Fruit fly (Drosophila melanogaster) whole organism, embryonic: Measurements from ENCODE around the gene MED14.
A peak's percentile ranks its signal among the peaks of the same experiment; 100 is the strongest.

ENCODE experiments used
- Adf1 ChIP-seq: fragments of 200-800 bp; sonication (Bioruptor generic); IDR thresholded peaks from 2 replicates; pipeline ENCODE4 v1.3.6; 2022; ENCODE audit warnings: missing biosample characterization, missing genetic modification characterization
- Aef1 ChIP-seq: fragments of 200-800 bp; sonication (Bioruptor generic); IDR thresholded peaks from 3 replicates; pipeline ENCODE4 v1.3.6; 2022; ENCODE audit warnings: missing biosample characterization, missing genetic modification characterization
- B-H1 ChIP-seq: fragments of 200-800 bp; sonication (Bioruptor generic); IDR thresholded peaks from 3 replicates; pipeline ENCODE4 v1.3.6; 2022; ENCODE audit warnings: missing biosample characterization, missing genetic modification characterization
- BtbVII ChIP-seq: fragments of 200-800 bp; sonication (Bioruptor generic); optimal IDR thresholded peaks from 3 replicates; lab custom pipeline; 2017; ENCODE audit warnings: missing biosample characterization, mild to moderate bottlenecking, missing genetic modification characterization
- CG10321 ChIP-seq: fragments of 200-800 bp; sonication (Bioruptor generic); IDR thresholded peaks from 2 replicates; pipeline ENCODE4 v1.3.6; 2022; ENCODE audit warnings: missing biosample characterization, missing genetic modification characterization
- CG10431 ChIP-seq: fragments of 200-800 bp; sonication (Bioruptor generic); optimal IDR thresholded peaks from 3 replicates; lab custom pipeline; 2018; ENCODE audit warnings: missing biosample characterization, mild to moderate bottlenecking, missing genetic modification characterization
- CG10543 ChIP-seq: fragments of 200-800 bp; sonication (Bioruptor generic); optimal IDR thresholded peaks from 3 replicates; lab custom pipeline; 2017; ENCODE audit warnings: missing biosample characterization, mild to moderate bottlenecking, missing genetic modification characterization, moderate library complexity
- CG10959 ChIP-seq: fragments of 200-800 bp; sonication (Bioruptor generic); IDR thresholded peaks from 2 replicates; pipeline ENCODE4 v1.3.6; 2022; ENCODE audit warnings: missing biosample characterization, missing genetic modification characterization
- CG11093 ChIP-seq: fragments of 200-800 bp; sonication (Bioruptor generic); IDR thresholded peaks from 3 replicates; pipeline ENCODE4 v1.3.6; 2022; ENCODE audit warnings: missing biosample characterization, missing genetic modification characterization
- CG11456 ChIP-seq: fragments of 200-800 bp; sonication (Bioruptor generic); IDR thresholded peaks from 3 replicates; pipeline ENCODE4 v1.3.6; 2022; ENCODE audit warnings: missing biosample characterization, missing genetic modification characterization
- CG11696 ChIP-seq: fragments of 200-800 bp; sonication (Bioruptor generic); IDR thresholded peaks from 2 replicates; pipeline ENCODE4 v1.3.6; 2022; ENCODE audit warnings: missing biosample characterization, missing genetic modification characterization
- CG12104 ChIP-seq: fragments of 200-800 bp; sonication (Bioruptor generic); optimal IDR thresholded peaks from 3 replicates; lab custom pipeline; 2016; ENCODE audit warnings: missing biosample characterization, missing genetic modification characterization
- CG12391 ChIP-seq: fragments of 200-800 bp; sonication (Bioruptor generic); optimal IDR thresholded peaks from 3 replicates; lab custom pipeline; 2018; ENCODE audit warnings: missing biosample characterization, mild to moderate bottlenecking, missing genetic modification characterization, moderate library complexity
- CG12659 ChIP-seq: fragments of 200-800 bp; sonication (Bioruptor generic); optimal IDR thresholded peaks from 3 replicates; lab custom pipeline; 2017; ENCODE audit warnings: mild to moderate bottlenecking, missing biosample characterization, missing genetic modification reagents, missing genetic modification characterization
- CG13775 ChIP-seq: fragments of 200-800 bp; sonication (Bioruptor generic); optimal IDR thresholded peaks from 3 replicates; lab custom pipeline; 2017; ENCODE audit warnings: missing biosample characterization, mild to moderate bottlenecking, missing genetic modification characterization
- CG14014 ChIP-seq: fragments of 200-800 bp; sonication (Bioruptor generic); IDR thresholded peaks from 2 replicates; pipeline ENCODE4 v1.3.6; 2022; ENCODE audit warnings: missing biosample characterization, missing genetic modification characterization
- CG14667 ChIP-seq: fragments of 200-800 bp; sonication (Bioruptor generic); IDR thresholded peaks from 2 replicates; pipeline ENCODE4 v1.3.6; 2022; ENCODE audit warnings: missing biosample characterization, missing genetic modification characterization
- CG17912 ChIP-seq: fragments of 200-800 bp; sonication (Bioruptor generic); optimal IDR thresholded peaks from 2 replicates; lab custom pipeline; 2018; ENCODE audit warnings: missing biosample characterization, mild to moderate bottlenecking, missing genetic modification characterization
- CG18011 ChIP-seq: fragments of 200-800 bp; sonication (Bioruptor generic); optimal IDR thresholded peaks from 2 replicates; lab custom pipeline; 2017; ENCODE audit warnings: missing biosample characterization, missing genetic modification characterization, mild to moderate bottlenecking, moderate library complexity, missing genotype
- CG1832 ChIP-seq: fragments of 200-800 bp; sonication (Bioruptor generic); optimal IDR thresholded peaks from 2 replicates; lab custom pipeline; 2017; ENCODE audit warnings: missing biosample characterization, mild to moderate bottlenecking, missing genetic modification characterization, inconsistent platforms
- CG18476 ChIP-seq: fragments of 200-800 bp; sonication (Bioruptor generic); optimal IDR thresholded peaks from 2 replicates; lab custom pipeline; 2016; ENCODE audit warnings: missing biosample characterization, mild to moderate bottlenecking, missing genetic modification characterization
- CG2889 ChIP-seq: fragments of 200-800 bp; sonication (Bioruptor generic); IDR thresholded peaks from 3 replicates; pipeline ENCODE4 v1.3.6; 2022; ENCODE audit warnings: missing biosample characterization, missing genetic modification characterization
- CG30403 ChIP-seq: fragments of 200-800 bp; sonication (Bioruptor generic); optimal IDR thresholded peaks from 3 replicates; lab custom pipeline; 2016; ENCODE audit warnings: missing biosample characterization, missing genetic modification characterization
- CG31224 ChIP-seq: fragments of 200-800 bp; sonication (Bioruptor generic); IDR thresholded peaks from 2 replicates; pipeline ENCODE4 v1.3.6; 2022; ENCODE audit warnings: missing biosample characterization, missing genetic modification characterization
- CG4617 ChIP-seq: fragments of 200-800 bp; sonication (Bioruptor generic); optimal IDR thresholded peaks from 3 replicates; lab custom pipeline; 2016; ENCODE audit warnings: missing biosample characterization, missing genetic modification characterization, borderline replicate concordance
- CG9215 ChIP-seq: fragments of 200-800 bp; sonication (Bioruptor generic); IDR thresholded peaks from 2 replicates; pipeline ENCODE4 v1.3.6; 2022; ENCODE audit warnings: missing biosample characterization, missing genetic modification characterization
- CG9609 ChIP-seq: fragments of 200-800 bp; sonication (Bioruptor generic); optimal IDR thresholded peaks from 3 replicates; lab custom pipeline; 2016; ENCODE audit warnings: missing biosample characterization, missing genetic modification characterization
- CG9797 ChIP-seq: fragments of 200-800 bp; sonication (Bioruptor generic); optimal IDR thresholded peaks from 3 replicates; lab custom pipeline; 2018; ENCODE audit warnings: missing biosample characterization, mild to moderate bottlenecking, missing genetic modification characterization
- CrebB ChIP-seq: fragments of 200-800 bp; sonication (Bioruptor generic); optimal IDR thresholded peaks from 3 replicates; lab custom pipeline; 2018; ENCODE audit warnings: missing biosample characterization, mild to moderate bottlenecking, missing genetic modification characterization
- D19B ChIP-seq: fragments of 200-800 bp; sonication (Bioruptor generic); optimal IDR thresholded peaks from 2 replicates; lab custom pipeline; 2017; ENCODE audit warnings: missing biosample characterization, mild to moderate bottlenecking, missing genetic modification characterization
- GATAe ChIP-seq: fragments of 200-800 bp; sonication (Bioruptor generic); conservative IDR thresholded peaks from 2 replicates; pipeline ENCODE4 v1.3.6; 2022; ENCODE audit warnings: missing biosample characterization, missing genetic modification characterization
- H2.0 ChIP-seq: fragments of 200-800 bp; sonication (Bioruptor generic); IDR thresholded peaks from 2 replicates; pipeline ENCODE4 v1.3.6; 2022; ENCODE audit warnings: missing biosample characterization, missing genetic modification characterization
- Lhr ChIP-seq: fragments of 200-800 bp; sonication (Bioruptor generic); optimal IDR thresholded peaks from 3 replicates; lab custom pipeline; 2017; ENCODE audit warnings: mild to moderate bottlenecking, missing biosample characterization, missing genetic modification reagents, missing genetic modification characterization
- Neu2 ChIP-seq: fragments of 200-800 bp; sonication (Bioruptor generic); optimal IDR thresholded peaks from 3 replicates; lab custom pipeline; 2016; ENCODE audit warnings: missing biosample characterization, missing genetic modification characterization, borderline replicate concordance
- Nf-YA ChIP-seq: fragments of 200-800 bp; sonication (Bioruptor generic); IDR thresholded peaks from 2 replicates; pipeline ENCODE4 v1.3.6; 2022; ENCODE audit warnings: missing biosample characterization, missing genetic modification characterization
- Ptx1 ChIP-seq: fragments of 200-800 bp; sonication (Bioruptor generic); IDR thresholded peaks from 2 replicates; pipeline ENCODE4 v1.3.6; 2022; ENCODE audit warnings: missing biosample characterization, missing genetic modification characterization
- Sry-δ ChIP-seq: fragments of 200-800 bp; sonication (Bioruptor generic); optimal IDR thresholded peaks from 2 replicates; lab custom pipeline; 2016; ENCODE audit warnings: missing biosample characterization, missing genetic modification characterization
- Ssrp ChIP-seq: fragments of 200-800 bp; sonication (Bioruptor generic); optimal IDR thresholded peaks from 2 replicates; lab custom pipeline; 2018; ENCODE audit warnings: missing biosample characterization, mild to moderate bottlenecking, missing genetic modification characterization, moderate library complexity
- amos ChIP-seq: fragments of 200-800 bp; sonication (Bioruptor generic); IDR thresholded peaks from 2 replicates; pipeline ENCODE4 v1.3.6; 2022; ENCODE audit warnings: missing biosample characterization, missing genetic modification characterization; ENCODE audit not compliant: partially characterized antibody
- ap ChIP-seq: fragments of 200-800 bp; sonication (Bioruptor generic); IDR thresholded peaks from 2 replicates; pipeline ENCODE4 v1.3.6; 2022; ENCODE audit warnings: missing biosample characterization, missing genetic modification characterization
- br ChIP-seq: fragments of >200 bp; optimal IDR thresholded peaks from 2 replicates; lab custom pipeline; 2017
- crol ChIP-seq: fragments of 200-800 bp; sonication (Bioruptor generic); IDR thresholded peaks from 2 replicates; pipeline ENCODE4 v1.3.6; 2022; ENCODE audit warnings: missing biosample characterization, missing genetic modification characterization
- da ChIP-seq: fragments of 200-800 bp; sonication (Bioruptor generic); optimal IDR thresholded peaks from 2 replicates; lab custom pipeline; 2016; ENCODE audit warnings: missing biosample characterization, missing genetic modification characterization
- dimm ChIP-seq: fragments of 200-800 bp; sonication (Bioruptor generic); IDR thresholded peaks from 2 replicates; pipeline ENCODE4 v1.3.6; 2022; ENCODE audit warnings: missing biosample characterization, missing genetic modification characterization
- gfzf ChIP-seq: fragments of 200-800 bp; sonication (Bioruptor generic); optimal IDR thresholded peaks from 2 replicates; lab custom pipeline; 2016; ENCODE audit warnings: missing biosample characterization, mild to moderate bottlenecking, missing genetic modification characterization, moderate library complexity
- gt ChIP-seq: fragments of 200-800 bp; sonication (Bioruptor generic); IDR thresholded peaks from 2 replicates; pipeline ENCODE4 v1.3.6; 2022; ENCODE audit warnings: missing biosample characterization, missing genetic modification characterization
- pfk ChIP-seq: fragments of 200-800 bp; sonication (Bioruptor generic); optimal IDR thresholded peaks from 2 replicates; lab custom pipeline; 2018; ENCODE audit warnings: missing biosample characterization, mild to moderate bottlenecking, missing genetic modification characterization, moderate library complexity
- phol ChIP-seq: fragments of 200-800 bp; sonication (Bioruptor generic); optimal IDR thresholded peaks from 3 replicates; lab custom pipeline; 2018; ENCODE audit warnings: missing biosample characterization, mild to moderate bottlenecking, missing genetic modification characterization, moderate library complexity
- sc ChIP-seq, 3 experiments: fragments of >200 bp in 2 of 3; fragments of 200-800 bp in 1 of 3; sonication (Bioruptor generic) in 1 of 3; optimal IDR thresholded peaks; 2 replicates in 2 of 3; 3 replicates in 1 of 3; lab custom pipeline; 2017; ENCODE audit warnings: mild to moderate bottlenecking in 1 of 3, missing biosample characterization in 1 of 3, missing genetic modification characterization in 1 of 3, missing genetic modification reagents in 1 of 3
- trem ChIP-seq: fragments of 200-800 bp; optimal IDR thresholded peaks from 3 replicates; lab custom pipeline; 2019; ENCODE audit warnings: missing biosample characterization, mild to moderate bottlenecking, missing genetic modification characterization, moderate library complexity
- vfl ChIP-seq: fragments of 200-800 bp; sonication (Bioruptor generic); optimal IDR thresholded peaks from 2 replicates; lab custom pipeline; 2016; ENCODE audit warnings: missing biosample characterization, missing genetic modification characterization

MED14 gene

dm6 chr3L:554577-554976 lies 38.5 kb upstream of the MED14 start (continued):
- TF ChIP-seq CG2889 (GFP tag; lab: Robert Waterston, UW) (0 out of 3 replicates have a peak, but pooled peaks have one; percentile 30), CrebB (tag; lab: Kevin White, UChicago) (no peak), vfl (GFP tag; lab: Kevin White, UChicago) (no peak), D19B (GFP tag; lab: Kevin White, UChicago) (no peak), BtbVII (GFP tag; lab: Kevin White, UChicago) (no peak), Adf1 (GFP tag; lab: Robert Waterston, UW) (0 out of 2 replicates have a peak, but pooled peaks have one; percentile 31), CG30403 (peak; percentile 57), CG11696 (GFP tag; lab: Robert Waterston, UW) (peak; percentile 36; the same call in 1 of the 2 replicates), Neu2 (GFP tag; lab: Kevin White, UChicago) (no peak), phol (tag; lab: Kevin White, UChicago) (peak; percentile 50), CG18476 (GFP tag; lab: Kevin White, UChicago) (peak; percentile 19), crol (GFP tag; lab: Robert Waterston, UW) (no peak), Sry-δ (GFP tag; lab: Kevin White, UChicago) (no peak), CG18011 (GFP tag; lab: Kevin White, UChicago) (no peak), sc (optimal IDR thresholded peaks at IDR 0.05; lab: Kevin White, UChicago) (no peak), sc (GFP tag; optimal IDR thresholded peaks at IDR 0.05; lab: Kevin White, UChicago) (no peak), ap (0 out of 2 replicates have a peak, but pooled peaks have one; percentile 28), CG12659 (peak; percentile 49), gt (no peak), da (no peak), CG9609 (GFP tag; lab: Kevin White, UChicago) (no peak), Ssrp (tag; lab: Kevin White, UChicago) (peak; percentile 16), CG4617 (GFP tag; lab: Kevin White, UChicago) (no peak), CG10959 (no peak), Nf-YA (GFP tag; lab: Robert Waterston, UW) (no peak), CG9797 (GFP tag; lab: Kevin White, UChicago) (no peak), CG10321 (GFP tag; lab: Robert Waterston, UW) (no peak), br (lab: Kevin White, UChicago) (no peak), CG11093 (GFP tag; lab: Robert Waterston, UW) (no peak), CG10431 (GFP tag; lab: Kevin White, UChicago) (no peak), trem (tag; lab: Kevin White, UChicago) (no peak), CG10543 (GFP tag; lab: Kevin White, UChicago) (no peak), CG13775 (GFP tag; lab: Kevin White, UChicago) (peak; percentile 29), GATAe (GFP tag; lab: Robert Waterston, UW) (no peak), Lhr (GFP tag; lab: Kevin White, UChicago) (no peak), dimm (no peak), CG14667 (no peak), CG11456 (GFP tag; lab: Robert Waterston, UW) (peak; percentile 73; the same call in 2 of the 3 replicates), gfzf (no peak), B-H1 (GFP tag; lab: Robert Waterston, UW) (peak; percentile 36; the same call in 2 of the 3 replicates), CG31224 (0 out of 2 replicates have a peak, but pooled peaks have one; percentile 23), CG12391 (tag; lab: Kevin White, UChicago) (peak; percentile 58), amos (GFP tag; lab: Robert Waterston, UW) (no peak), CG1832 (no peak), H2.0 (GFP tag; lab: Robert Waterston, UW) (peak; percentile 30; the same call in 1 of the 2 replicates), CG9215 (GFP tag; lab: Robert Waterston, UW) (peak; percentile 41; the same call in 1 of the 2 replicates), Aef1 (peak; percentile 42; the same call in 2 of the 3 replicates), CG17912 (no peak), CG14014 (GFP tag; lab: Robert Waterston, UW) (peak; percentile 56), pfk (GFP tag; lab: Kevin White, UChicago) (no peak), CG12104 (GFP tag; lab: Kevin White, UChicago) (no peak), Ptx1 (GFP tag; lab: Robert Waterston, UW) (peak; percentile 65)
